Worm (Caenorhabditis elegans) whole organism, L1 larva: ENCODE measurements around the gene asp-19.

ENCODE experiments used
- C34B4.2 ChIP-seq: sonication (generic microtip); optimal IDR thresholded peaks from 2 replicates; lab custom pipeline; 2017; ENCODE audit warnings: mild to moderate bottlenecking, missing genetic modification characterization, missing compliant biosample characterization
- ama-1 ChIP-seq: fragments of 150-350 bp; optimal IDR thresholded peaks from 2 replicates; lab custom pipeline; 2014
- blmp-1 ChIP-seq: fragments of 150-350 bp; optimal IDR thresholded peaks from 2 replicates; lab custom pipeline; 2014; ENCODE audit warnings: missing biosample characterization, missing genetic modification characterization
- ceh-8 ChIP-seq: fragments of 200-800 bp; sonication (Bioruptor generic); optimal IDR thresholded peaks from 2 replicates; lab custom pipeline; 2018; ENCODE audit warnings: mild to moderate bottlenecking, missing genetic modification characterization, moderate library complexity, missing compliant biosample characterization
- dsc-1 ChIP-seq: sonication (generic microtip); optimal IDR thresholded peaks from 2 replicates; lab custom pipeline; 2016; ENCODE audit warnings: mild to moderate bottlenecking, missing genetic modification characterization, missing compliant biosample characterization
- efl-3 ChIP-seq: fragments of 200-800 bp; sonication (Bioruptor generic); optimal IDR thresholded peaks from 2 replicates; lab custom pipeline; 2018; ENCODE audit warnings: mild to moderate bottlenecking, missing genetic modification characterization, missing compliant biosample characterization
- egl-13 ChIP-seq: sonication (generic microtip); optimal IDR thresholded peaks from 2 replicates; lab custom pipeline; 2016; ENCODE audit warnings: missing genotype, missing genetic modification reagents, missing genetic modification characterization, missing compliant biosample characterization
- elt-2 ChIP-seq: sonication (generic microtip); optimal IDR thresholded peaks from 2 replicates; lab custom pipeline; 2016; ENCODE audit warnings: missing genetic modification characterization, mild to moderate bottlenecking, inconsistent platforms, missing compliant biosample characterization, missing genetic modification reagents
- elt-3 ChIP-seq, 6 experiments: fragments of 150-350 bp in 1 of 6; sonication (generic microtip); optimal IDR thresholded peaks; 2 replicates each; lab custom pipeline; 2017 to 2018; ENCODE audit warnings: missing biosample characterization in 6 of 6, missing genetic modification characterization in 6 of 6, inconsistent platforms in 1 of 6
- ets-5 ChIP-seq: fragments of 200-800 bp; sonication (Bioruptor generic); IDR thresholded peaks from 2 replicates; pipeline ENCODE4 v1.3.6; 2022; ENCODE audit warnings: missing genetic modification characterization, missing compliant biosample characterization
- fkh-4 ChIP-seq: sonication (generic microtip); optimal IDR thresholded peaks from 2 replicates; lab custom pipeline; 2016; ENCODE audit warnings: missing compliant biosample characterization, missing genetic modification characterization, borderline replicate concordance
- fkh-8 ChIP-seq: sonication (generic microtip); optimal IDR thresholded peaks from 2 replicates; lab custom pipeline; 2016; ENCODE audit warnings: mild to moderate bottlenecking, missing genetic modification characterization, missing compliant biosample characterization
- fos-1 ChIP-seq: fragments of 150-350 bp; optimal IDR thresholded peaks from 2 replicates; lab custom pipeline; 2014; ENCODE audit warnings: missing biosample characterization, missing genetic modification characterization
- hpl-2 ChIP-seq: fragments of 150-350 bp; optimal IDR thresholded peaks from 2 replicates; lab custom pipeline; 2014; ENCODE audit warnings: missing biosample characterization, missing genetic modification reagents, missing genetic modification characterization
- isw-1 ChIP-seq: fragments of 200-800 bp; sonication (Bioruptor generic); IDR thresholded peaks from 2 replicates; pipeline ENCODE4 v1.3.6; 2022; ENCODE audit warnings: missing genetic modification characterization, missing compliant biosample characterization
- jun-1 ChIP-seq: fragments of 150-350 bp; optimal IDR thresholded peaks from 2 replicates; lab custom pipeline; 2014; ENCODE audit warnings: missing biosample characterization, missing genetic modification reagents, missing genetic modification characterization
- lin-13 ChIP-seq: fragments of 150-350 bp; optimal IDR thresholded peaks from 2 replicates; lab custom pipeline; 2014; ENCODE audit warnings: missing biosample characterization, missing genetic modification reagents, missing genetic modification characterization
- lin-35 ChIP-seq, 2 experiments: fragments of 150-350 bp; optimal IDR thresholded peaks; 2 replicates each; lab custom pipeline; 2014; ENCODE audit warnings: missing biosample characterization in 2 of 2, missing genetic modification characterization in 2 of 2, missing genetic modification reagents in 2 of 2
- lin-39 ChIP-seq: fragments of 150-350 bp; optimal IDR thresholded peaks from 2 replicates; lab custom pipeline; 2014; ENCODE audit warnings: missing biosample characterization, missing genetic modification reagents, missing genetic modification characterization
- lir-3 ChIP-seq: sonication (generic microtip); optimal IDR thresholded peaks from 2 replicates; lab custom pipeline; 2016; ENCODE audit warnings: mild to moderate bottlenecking, missing genetic modification characterization, moderate library complexity, missing compliant biosample characterization; ENCODE audit not compliant: poor library complexity
- lsy-2 ChIP-seq, 2 experiments: fragments of 150-350 bp; optimal IDR thresholded peaks; 2 replicates each; lab custom pipeline; 2014; ENCODE audit warnings: missing biosample characterization in 2 of 2, missing genetic modification characterization in 2 of 2
- mab-9 ChIP-seq: fragments of 200-800 bp; sonication (Bioruptor generic); IDR thresholded peaks from 2 replicates; pipeline ENCODE4 v1.3.6; 2022; ENCODE audit warnings: missing genetic modification reagents, missing genetic modification characterization, missing compliant biosample characterization
- mef-2 ChIP-seq: fragments of 150-350 bp; optimal IDR thresholded peaks from 2 replicates; lab custom pipeline; 2014; ENCODE audit warnings: missing biosample characterization, missing genetic modification characterization
- mep-1 ChIP-seq: fragments of 150-350 bp; optimal IDR thresholded peaks from 2 replicates; lab custom pipeline; 2014; ENCODE audit warnings: missing biosample characterization, missing genetic modification characterization
- nhr-11 ChIP-seq: fragments of 150-350 bp; optimal IDR thresholded peaks from 2 replicates; lab custom pipeline; 2014; ENCODE audit warnings: missing biosample characterization, missing genetic modification characterization
- nhr-20 ChIP-seq: sonication (generic microtip); optimal IDR thresholded peaks from 2 replicates; lab custom pipeline; 2016; ENCODE audit warnings: mild to moderate bottlenecking, missing genetic modification characterization, missing compliant biosample characterization
- nhr-47 ChIP-seq: sonication (generic microtip); optimal IDR thresholded peaks from 2 replicates; lab custom pipeline; 2016; ENCODE audit warnings: mild to moderate bottlenecking, missing genetic modification characterization, moderate library complexity, missing compliant biosample characterization
- nhr-84 ChIP-seq: sonication (generic microtip); optimal IDR thresholded peaks from 2 replicates; lab custom pipeline; 2017; ENCODE audit warnings: missing biosample characterization, missing genetic modification characterization
- nhr-85 ChIP-seq: sonication (generic microtip); peaks from one replicate; lab custom pipeline; 2016; ENCODE audit warnings: missing genetic modification characterization, inconsistent platforms, missing compliant biosample characterization
- nhr-90 ChIP-seq: sonication (generic microtip); optimal IDR thresholded peaks from 2 replicates; lab custom pipeline; 2016; ENCODE audit warnings: mild to moderate bottlenecking, missing genetic modification characterization, missing compliant biosample characterization; ENCODE audit not compliant: poor library complexity
- pax-3 ChIP-seq: fragments of 200-800 bp; sonication (Bioruptor generic); optimal IDR thresholded peaks from 2 replicates; lab custom pipeline; 2018; ENCODE audit warnings: mild to moderate bottlenecking, missing genetic modification characterization, moderate library complexity, missing compliant biosample characterization
- skn-1 ChIP-seq: fragments of 150-350 bp; optimal IDR thresholded peaks from 2 replicates; lab custom pipeline; 2014; ENCODE audit warnings: missing biosample characterization, missing genetic modification characterization
- snpc-4 ChIP-seq: fragments of 150-350 bp; optimal IDR thresholded peaks from 2 replicates; lab custom pipeline; 2014; ENCODE audit warnings: missing biosample characterization, missing genetic modification characterization
- sptf-1 ChIP-seq: fragments of 150-350 bp; optimal IDR thresholded peaks from 2 replicates; lab custom pipeline; 2014; ENCODE audit warnings: missing biosample characterization, missing genetic modification characterization
- swsn-7 ChIP-seq: sonication (generic microtip); optimal IDR thresholded peaks from 2 replicates; lab custom pipeline; 2016; ENCODE audit warnings: missing genetic modification characterization, missing compliant biosample characterization
- tbx-2 ChIP-seq: sonication (generic microtip); optimal IDR thresholded peaks from 2 replicates; lab custom pipeline; 2016; ENCODE audit warnings: missing genetic modification characterization, missing compliant biosample characterization
- tlp-1 ChIP-seq: fragments of 150-350 bp; optimal IDR thresholded peaks from 2 replicates; lab custom pipeline; 2014; ENCODE audit warnings: missing biosample characterization, missing genetic modification characterization
- unc-30 ChIP-seq: sonication (generic microtip); optimal IDR thresholded peaks from 2 replicates; lab custom pipeline; 2017; ENCODE audit warnings: missing biosample characterization, missing genetic modification characterization
- unc-62 ChIP-seq: fragments of 150-350 bp; optimal IDR thresholded peaks from 2 replicates; lab custom pipeline; 2014; ENCODE audit warnings: missing biosample characterization, missing genetic modification reagents, missing genetic modification characterization
- unc-86 ChIP-seq: sonication (generic microtip); optimal IDR thresholded peaks from 2 replicates; lab custom pipeline; 2016; ENCODE audit warnings: missing genetic modification characterization, missing compliant biosample characterization
- unc-98 ChIP-seq: fragments of 200-800 bp; sonication (Bioruptor generic); IDR thresholded peaks from 2 replicates; pipeline ENCODE4 v1.3.6; 2022; ENCODE audit warnings: missing genetic modification characterization, missing compliant biosample characterization
- vab-15 ChIP-seq: sonication (generic microtip); optimal IDR thresholded peaks from 2 replicates; lab custom pipeline; 2017; ENCODE audit warnings: missing genotype, mild to moderate bottlenecking, missing genetic modification characterization, missing compliant biosample characterization
- zag-1 ChIP-seq: fragments of 150-350 bp; optimal IDR thresholded peaks from 2 replicates; lab custom pipeline; 2014; ENCODE audit warnings: missing biosample characterization, missing genetic modification characterization

The asp-19 gene

ce11 chrV:18729324-18729924 is at the start of gene asp-19:
asp-19 (minus strand) TSS chrV:18729374.
- TF ChIP-seq fos-1 (tag; lab: Kevin White, UChicago), result no peak
- TF ChIP-seq ets-5 (GFP tag; lab: Robert Waterston, UW), result no peak
- TF ChIP-seq isw-1, result no peak
- no peak for TF ChIP-seq dsc-1
- TF ChIP-seq unc-86, result no peak
- TF ChIP-seq fkh-4, result no peak
- TF ChIP-seq mab-9 (GFP tag; lab: Robert Waterston, UW), result no peak
- TF ChIP-seq efl-3 (GFP tag; lab: Kevin White, UChicago), result no peak
- no peak for TF ChIP-seq egl-13 (tag; lab: Kevin White, UChicago)
- TF ChIP-seq blmp-1 (tag; lab: Kevin White, UChicago), result no peak
- no peak for TF ChIP-seq elt-2 (tag; lab: Kevin White, UChicago)

ce11 chrV:18776245-18776737 is 47.1 kb upstream of the asp-19 start, which contains the start of gene Y17D7B.4:
Y17D7B.4 (minus strand) TSS chrV:18776687.
- TF ChIP-seq unc-98 (no peak), nhr-90 (tag; lab: Kevin White, UChicago) (no peak), jun-1 (tag; lab: Kevin White, UChicago) (no peak), nhr-85 (tag; lab: Kevin White, UChicago) (no peak), lin-13 (GFP tag; lab: Kevin White, UChicago) (no peak), mep-1 (tag; lab: Kevin White, UChicago) (no peak), pax-3 (tag; lab: Kevin White, UChicago) (no peak), nhr-84 (tag; lab: Kevin White, UChicago) (no peak), vab-15 (tag; lab: Kevin White, UChicago) (no peak)

- no peak for TF ChIP-seq mef-2 (tag; lab: Kevin White, UChicago)
- TF ChIP-seq nhr-85 (tag; lab: Kevin White, UChicago), result peak; percentile 13
Observed at ce11 chrV:18772761-18773160, 43.6 kb upstream of the asp-19 start, which contains the start of gene clec-257. clec-257 (plus strand) TSS chrV:18773061.

- TF ChIP-seq nhr-20 (tag; lab: Kevin White, UChicago), result no peak
- TF ChIP-seq nhr-11 (tag; lab: Kevin White, UChicago), result no peak
- no peak for TF ChIP-seq fkh-8 (tag; lab: Kevin White, UChicago)
- TF ChIP-seq lsy-2 (tag; optimal IDR thresholded peaks at IDR 0.05; lab: Kevin White, UChicago), result no peak
- no peak for TF ChIP-seq ama-1 (lab: Kevin White, UChicago)
- no peak for TF ChIP-seq isw-1
- no peak for TF ChIP-seq sptf-1 (tag; lab: Kevin White, UChicago)
- TF ChIP-seq zag-1, result no peak
- TF ChIP-seq lin-35 (GFP tag; optimal IDR thresholded peaks at IDR 0.05; lab: Kevin White, UChicago), result no peak
- TF ChIP-seq snpc-4, result no peak
- TF ChIP-seq swsn-7 (tag; lab: Kevin White, UChicago), result no peak
- TF ChIP-seq skn-1 (tag; lab: Kevin White, UChicago), result no peak
- TF ChIP-seq nhr-47 (tag; lab: Kevin White, UChicago), result no peak
- TF ChIP-seq tbx-2 (tag; lab: Kevin White, UChicago), result no peak
- TF ChIP-seq unc-98, result no peak
Observed at ce11 chrV:18771804-18772386, 42.7 kb upstream of the asp-19 start.

ce11 chrV:18771390-18771789 is 42.2 kb upstream of the asp-19 start, which contains the start of gene clec-256:
clec-256 (plus strand) TSS chrV:18771690.
- no peak for TF ChIP-seq lin-39 (tag; lab: Kevin White, UChicago)
- TF ChIP-seq ceh-8, result no peak
- no peak for TF ChIP-seq vab-15 (tag; lab: Kevin White, UChicago)
- no peak for TF ChIP-seq tlp-1 (tag; lab: Kevin White, UChicago)
- no peak for TF ChIP-seq unc-30 (tag; lab: Kevin White, UChicago)
- no peak for TF ChIP-seq hpl-2
- no peak for TF ChIP-seq C34B4.2 (tag; lab: Kevin White, UChicago)
- no peak for TF ChIP-seq unc-62 (GFP tag; lab: Kevin White, UChicago)
- TF ChIP-seq elt-3 (tag; optimal IDR thresholded peaks at IDR 0.05; lab: Kevin White, UChicago), result no peak
- no peak for TF ChIP-seq nhr-84 (tag; lab: Kevin White, UChicago)
- TF ChIP-seq lir-3 (tag; lab: Kevin White, UChicago), result no peak
